Fruit fly (Drosophila melanogaster) whole organism, embryonic: Measurements from ENCODE around the gene CheA75a.

Experiments used
- CG10267 ChIP-seq: fragments of 200-800 bp; sonication (Bioruptor generic); optimal IDR thresholded peaks from 2 replicates; lab custom pipeline; 2018; ENCODE audit warnings: missing biosample characterization, mild to moderate bottlenecking, missing genetic modification characterization, moderate library complexity
- CG11398 ChIP-seq: fragments of 200-800 bp; sonication (Bioruptor generic); optimal IDR thresholded peaks from 2 replicates; lab custom pipeline; 2016; ENCODE audit warnings: missing biosample characterization, missing genetic modification characterization
- CG12299 ChIP-seq: fragments of 200-800 bp; sonication (Bioruptor generic); optimal IDR thresholded peaks from 2 replicates; lab custom pipeline; 2018; ENCODE audit warnings: missing biosample characterization, mild to moderate bottlenecking, missing genetic modification characterization
- CG14965 ChIP-seq: fragments of 200-800 bp; sonication (Bioruptor generic); optimal IDR thresholded peaks from 2 replicates; lab custom pipeline; 2016; ENCODE audit warnings: missing biosample characterization, missing genetic modification characterization, borderline replicate concordance
- CG15073 ChIP-seq: fragments of 200-800 bp; sonication (Bioruptor generic); optimal IDR thresholded peaks from 2 replicates; lab custom pipeline; 2016; ENCODE audit warnings: missing biosample characterization, missing genetic modification characterization
- CG1529 ChIP-seq: fragments of 200-800 bp; sonication (Bioruptor generic); optimal IDR thresholded peaks from 3 replicates; lab custom pipeline; 2018; ENCODE audit warnings: missing biosample characterization, missing genetic modification characterization
- CG17568 ChIP-seq: fragments of 200-800 bp; sonication (Bioruptor generic); optimal IDR thresholded peaks from 2 replicates; lab custom pipeline; 2018; ENCODE audit warnings: missing biosample characterization, mild to moderate bottlenecking, missing genetic modification characterization, moderate library complexity
- CG18476 ChIP-seq: fragments of 200-800 bp; sonication (Bioruptor generic); optimal IDR thresholded peaks from 2 replicates; lab custom pipeline; 2016; ENCODE audit warnings: missing biosample characterization, mild to moderate bottlenecking, missing genetic modification characterization
- CG18764 ChIP-seq: fragments of 200-800 bp; sonication (Bioruptor generic); optimal IDR thresholded peaks from 3 replicates; lab custom pipeline; 2016; ENCODE audit warnings: missing biosample characterization, missing genetic modification characterization
- CG3281 ChIP-seq: fragments of 200-800 bp; sonication (Bioruptor generic); optimal IDR thresholded peaks from 3 replicates; lab custom pipeline; 2017; ENCODE audit warnings: missing biosample characterization, mild to moderate bottlenecking, missing genetic modification characterization
- CG34224 ChIP-seq: fragments of 200-800 bp; sonication (Bioruptor generic); IDR thresholded peaks from 3 replicates; pipeline ENCODE4 v1.3.6; 2022; ENCODE audit warnings: missing biosample characterization, missing genetic modification characterization; ENCODE audit not compliant: partially characterized antibody
- CG34376 ChIP-seq: fragments of 200-800 bp; sonication (Bioruptor generic); optimal IDR thresholded peaks from 2 replicates; lab custom pipeline; 2018; ENCODE audit warnings: missing biosample characterization, mild to moderate bottlenecking, missing genetic modification characterization
- CG3726 ChIP-seq: fragments of 200-800 bp; sonication (Bioruptor generic); IDR thresholded peaks from 3 replicates; pipeline ENCODE4, ENCODE4 v1.3.6; 2022; ENCODE audit warnings: missing biosample characterization, missing genetic modification characterization
- CG4282 ChIP-seq: fragments of 200-800 bp; sonication (Bioruptor generic); optimal IDR thresholded peaks from 2 replicates; lab custom pipeline; 2016; ENCODE audit warnings: missing biosample characterization, missing genetic modification characterization
- CG4360 ChIP-seq: fragments of 200-800 bp; sonication (Bioruptor generic); IDR thresholded peaks from 2 replicates; pipeline ENCODE4 v1.3.6; 2022; ENCODE audit warnings: missing biosample characterization, missing genetic modification characterization
- CG4617 ChIP-seq: fragments of 200-800 bp; sonication (Bioruptor generic); optimal IDR thresholded peaks from 3 replicates; lab custom pipeline; 2016; ENCODE audit warnings: missing biosample characterization, missing genetic modification characterization, borderline replicate concordance
- CG8924 ChIP-seq: fragments of 200-800 bp; optimal IDR thresholded peaks from 3 replicates; lab custom pipeline; 2019; ENCODE audit warnings: missing biosample characterization, mild to moderate bottlenecking, missing genetic modification characterization, moderate library complexity
- CG9727 ChIP-seq: fragments of 200-800 bp; sonication (Bioruptor generic); optimal IDR thresholded peaks from 3 replicates; lab custom pipeline; 2017; ENCODE audit warnings: missing biosample characterization, mild to moderate bottlenecking, missing genetic modification characterization
- CG9797 ChIP-seq: fragments of 200-800 bp; sonication (Bioruptor generic); optimal IDR thresholded peaks from 3 replicates; lab custom pipeline; 2018; ENCODE audit warnings: missing biosample characterization, mild to moderate bottlenecking, missing genetic modification characterization
- D19A ChIP-seq: fragments of 200-800 bp; optimal IDR thresholded peaks from 3 replicates; lab custom pipeline; 2019; ENCODE audit warnings: missing biosample characterization, mild to moderate bottlenecking, missing genetic modification characterization, moderate library complexity
- Dbx ChIP-seq: fragments of 200-800 bp; sonication (Bioruptor generic); IDR thresholded peaks from 3 replicates; pipeline ENCODE4 v1.3.6; 2022; ENCODE audit warnings: missing biosample characterization, missing genetic modification characterization
- E2f1 ChIP-seq: fragments of 200-800 bp; sonication (Bioruptor generic); IDR thresholded peaks from 2 replicates; pipeline ENCODE4 v1.3.6; 2022; ENCODE audit warnings: missing biosample characterization, missing genetic modification characterization
- ERR ChIP-seq: fragments of 200-800 bp; sonication (Bioruptor generic); optimal IDR thresholded peaks from 2 replicates; lab custom pipeline; 2016; ENCODE audit warnings: missing biosample characterization, missing genetic modification characterization
- HmgZ ChIP-seq: fragments of 200-800 bp; sonication (Bioruptor generic); optimal IDR thresholded peaks from 2 replicates; lab custom pipeline; 2018; ENCODE audit warnings: missing biosample characterization, mild to moderate bottlenecking, missing genetic modification characterization
- Oaz ChIP-seq: fragments of 200-800 bp; sonication (Bioruptor generic); IDR thresholded peaks from 2 replicates; pipeline ENCODE4 v1.3.6; 2022; ENCODE audit warnings: missing biosample characterization, missing genetic modification characterization
- Scr ChIP-seq: fragments of 200-800 bp; sonication (Bioruptor generic); IDR thresholded peaks from 2 replicates; pipeline ENCODE4 v1.3.6; 2022; ENCODE audit warnings: missing biosample characterization, missing genetic modification characterization; ENCODE audit not compliant: partially characterized antibody
- Spps ChIP-seq: fragments of 200-800 bp; sonication (Bioruptor generic); optimal IDR thresholded peaks from 2 replicates; lab custom pipeline; 2018; ENCODE audit warnings: missing biosample characterization, mild to moderate bottlenecking, missing genetic modification characterization
- Sry-δ ChIP-seq: fragments of 200-800 bp; sonication (Bioruptor generic); optimal IDR thresholded peaks from 2 replicates; lab custom pipeline; 2016; ENCODE audit warnings: missing biosample characterization, missing genetic modification characterization
- TFAM ChIP-seq: fragments of 200-800 bp; sonication (Bioruptor generic); optimal IDR thresholded peaks from 2 replicates; lab custom pipeline; 2017; ENCODE audit warnings: missing biosample characterization, missing genetic modification characterization, inconsistent platforms
- bcd ChIP-seq: fragments of 200-800 bp; sonication (Bioruptor generic); optimal IDR thresholded peaks from 2 replicates; lab custom pipeline; 2017; ENCODE audit warnings: missing biosample characterization, mild to moderate bottlenecking, missing genetic modification characterization
- bsh ChIP-seq, 2 experiments: fragments of 200-800 bp; sonication (Bioruptor generic); optimal IDR thresholded peaks; 2 replicates each; lab custom pipeline; 2017 to 2018; ENCODE audit warnings: mild to moderate bottlenecking in 2 of 2, missing biosample characterization in 2 of 2, missing genetic modification characterization in 2 of 2, moderate library complexity in 1 of 2
- chinmo ChIP-seq: fragments of 200-800 bp; sonication (Bioruptor generic); IDR thresholded peaks from 4 replicates; pipeline ENCODE4 v1.3.6; 2022; ENCODE audit warnings: missing biosample characterization, missing genetic modification characterization; ENCODE audit not compliant: partially characterized antibody
- corto ChIP-seq: fragments of 200-800 bp; sonication (Bioruptor generic); optimal IDR thresholded peaks from 2 replicates; lab custom pipeline; 2016; ENCODE audit warnings: missing biosample characterization, mild to moderate bottlenecking, missing genetic modification characterization, moderate library complexity
- disco-r ChIP-seq: fragments of 200-800 bp; sonication (Bioruptor generic); optimal IDR thresholded peaks from 2 replicates; lab custom pipeline; 2016; ENCODE audit warnings: missing biosample characterization, missing genetic modification characterization
- dmrt99B ChIP-seq: fragments of 200-800 bp; sonication (Bioruptor generic); optimal IDR thresholded peaks from 2 replicates; lab custom pipeline; 2018; ENCODE audit warnings: missing biosample characterization, mild to moderate bottlenecking, missing genetic modification characterization, moderate library complexity
- dysf ChIP-seq: fragments of 200-800 bp; sonication (Bioruptor generic); IDR thresholded peaks from 3 replicates; pipeline ENCODE4 v1.3.6; 2022; ENCODE audit warnings: missing biosample characterization, missing genetic modification characterization
- fru ChIP-seq: fragments of >200 bp; optimal IDR thresholded peaks from 2 replicates; lab custom pipeline; 2017
- her ChIP-seq: fragments of 200-800 bp; sonication (Bioruptor generic); optimal IDR thresholded peaks from 2 replicates; lab custom pipeline; 2016; ENCODE audit warnings: missing biosample characterization, missing genetic modification characterization
- ind ChIP-seq: fragments of 200-800 bp; sonication (Bioruptor generic); optimal IDR thresholded peaks from 3 replicates; lab custom pipeline; 2016; ENCODE audit warnings: missing biosample characterization, missing genetic modification characterization
- jing ChIP-seq: fragments of 200-800 bp; sonication (Bioruptor generic); optimal IDR thresholded peaks from 2 replicates; lab custom pipeline; 2018; ENCODE audit warnings: missing biosample characterization, mild to moderate bottlenecking, missing genetic modification characterization
- ken ChIP-seq: fragments of 200-800 bp; sonication (Bioruptor generic); IDR thresholded peaks from 3 replicates; pipeline ENCODE4 v1.3.6; 2022; ENCODE audit warnings: missing biosample characterization, missing genetic modification characterization
- kni ChIP-seq: fragments of 200-800 bp; sonication (Bioruptor generic); optimal IDR thresholded peaks from 3 replicates; lab custom pipeline; 2017; ENCODE audit warnings: mild to moderate bottlenecking, missing biosample characterization, missing genetic modification reagents, missing genetic modification characterization
- lov ChIP-seq, 2 experiments: fragments of 200-800 bp in 1 of 2; fragments of >200 bp in 1 of 2; sonication (Bioruptor generic) in 1 of 2; IDR thresholded peaks in 1 of 2; optimal IDR thresholded peaks in 1 of 2; 2 replicates in 1 of 2; 3 replicates in 1 of 2; pipeline versions ENCODE4 v1.3.6 to Lab custom; 2017 to 2022; ENCODE audit warnings: missing biosample characterization in 1 of 2, missing genetic modification characterization in 1 of 2
- peb ChIP-seq: fragments of 200-800 bp; sonication (Bioruptor generic); IDR thresholded peaks from 2 replicates; pipeline ENCODE4 v1.3.6; 2022; ENCODE audit warnings: missing biosample characterization, missing genetic modification characterization
- run ChIP-seq: fragments of 200-800 bp; sonication (Bioruptor generic); optimal IDR thresholded peaks from 3 replicates; lab custom pipeline; 2018; ENCODE audit warnings: missing biosample characterization, mild to moderate bottlenecking, missing genetic modification characterization
- sens ChIP-seq: fragments of 200-800 bp; sonication (Bioruptor generic); peaks from one replicate; lab custom pipeline; 2016; ENCODE audit warnings: missing biosample characterization, missing genetic modification characterization
- stc ChIP-seq: fragments of 200-800 bp; sonication (Bioruptor generic); IDR thresholded peaks from 2 replicates; pipeline ENCODE4 v1.3.6; 2022; ENCODE audit warnings: missing biosample characterization, missing genetic modification characterization
- tx ChIP-seq: fragments of 200-800 bp; sonication (Bioruptor generic); optimal IDR thresholded peaks from 2 replicates; lab custom pipeline; 2016; ENCODE audit warnings: missing biosample characterization, missing genetic modification characterization
- vvl ChIP-seq: fragments of 200-800 bp; sonication (Bioruptor generic); IDR thresholded peaks from 2 replicates; pipeline ENCODE4 v1.3.6; 2022; ENCODE audit warnings: missing biosample characterization, missing genetic modification characterization

CheA75a gene

dm6 chr3L:18239036-18239940 lies 12.6 kb upstream of the CheA75a start (continued):
- TF ChIP-seq CG9727 (GFP tag; lab: Kevin White, UChicago) (no peak), peb (GFP tag; lab: Robert Waterston, UW) (no peak), vvl (GFP tag; lab: Robert Waterston, UW) (0 out of 2 replicates have a peak, but pooled peaks have one; percentile 8), Spps (tag; lab: Kevin White, UChicago) (no peak), Scr (GFP tag; lab: Robert Waterston, UW) (no peak), tx (GFP tag; lab: Kevin White, UChicago) (no peak), ken (GFP tag; lab: Robert Waterston, UW) (no peak), CG4617 (GFP tag; lab: Kevin White, UChicago) (no peak), CG9797 (GFP tag; lab: Kevin White, UChicago) (no peak), Dbx (GFP tag; lab: Robert Waterston, UW) (no peak), run (tag; lab: Kevin White, UChicago) (no peak), CG4282 (no peak), dmrt99B (tag; lab: Kevin White, UChicago) (no peak), CG3281 (GFP tag; lab: Kevin White, UChicago) (no peak), CG15073 (no peak), ERR (GFP tag; lab: Kevin White, UChicago) (no peak), bsh (GFP tag; optimal IDR thresholded peaks at IDR 0.05; lab: Kevin White, UChicago) (peak in 1 of 2 experiments; percentile 33), TFAM (no peak), stc (GFP tag; lab: Robert Waterston, UW) (no peak), CG34224 (no peak), CG4360 (GFP tag; lab: Robert Waterston, UW) (peak; percentile 88), E2f1 (no peak), CG18764 (no peak), chinmo (GFP tag; lab: Robert Waterston, UW) (0 out of 4 replicates have a peak, but pooled peaks have one; percentile 39), dysf (GFP tag; lab: Robert Waterston, UW) (no peak), disco-r (GFP tag; lab: Kevin White, UChicago) (no peak), fru (lab: Kevin White, UChicago) (no peak), her (GFP tag; lab: Kevin White, UChicago) (no peak), CG8924 (tag; lab: Kevin White, UChicago) (no peak), D19A (peak; percentile 7), sens (GFP tag; lab: Kevin White, UChicago) (peak; percentile 51), jing (GFP tag; lab: Kevin White, UChicago) (no peak), CG14965 (GFP tag; lab: Kevin White, UChicago) (no peak), kni (GFP tag; lab: Kevin White, UChicago) (peak; percentile 78), HmgZ (tag; lab: Kevin White, UChicago) (no peak), CG34376 (GFP tag; lab: Kevin White, UChicago) (no peak), CG3726 (GFP tag; lab: Robert Waterston, UW) (0 out of 3 replicates have a peak, but pooled peaks have one; percentile 36), ind (GFP tag; lab: Kevin White, UChicago) (no peak), CG11398 (GFP tag; lab: Kevin White, UChicago) (no peak), corto (GFP tag; lab: Kevin White, UChicago) (peak; percentile 44), lov (optimal IDR thresholded peaks at IDR 0.05; lab: Kevin White, UChicago) (no peak), lov (GFP tag; IDR thresholded peaks at IDR 0.05; lab: Robert Waterston, UW) (no peak), CG17568 (GFP tag; lab: Kevin White, UChicago) (no peak), Sry-δ (GFP tag; lab: Kevin White, UChicago) (no peak), CG12299 (tag; lab: Kevin White, UChicago) (no peak), CG1529 (GFP tag; lab: Kevin White, UChicago) (no peak), CG18476 (GFP tag; lab: Kevin White, UChicago) (no peak), CG10267 (tag; lab: Kevin White, UChicago) (no peak), Oaz (GFP tag; lab: Robert Waterston, UW) (no peak), bcd (GFP tag; lab: Kevin White, UChicago) (no peak)
